Worm (Caenorhabditis elegans) whole organism, mixed stage, embryonic: ENCODE measurements around the gene skr-18.

Source experiments
- M03D4.4 ChIP-seq: sonication (generic microtip); optimal IDR thresholded peaks from 2 replicates; lab custom pipeline; 2017; ENCODE audit warnings: mild to moderate bottlenecking, missing genetic modification characterization, missing compliant biosample characterization
- bed-3 ChIP-seq: fragments of 200-800 bp; sonication (Bioruptor generic); optimal IDR thresholded peaks from 3 replicates; lab custom pipeline; 2018; ENCODE audit warnings: mild to moderate bottlenecking, missing genetic modification characterization, moderate library complexity, missing compliant biosample characterization
- blmp-1 ChIP-seq: fragments of 150-350 bp; optimal IDR thresholded peaks from 2 replicates; lab custom pipeline; 2014; ENCODE audit warnings: missing biosample characterization, missing genetic modification characterization
- ceh-39 ChIP-seq: fragments of 150-350 bp; optimal IDR thresholded peaks from 2 replicates; lab custom pipeline; 2014; ENCODE audit warnings: missing biosample characterization, missing genetic modification characterization
- ceh-43 ChIP-seq: fragments of 200-800 bp; sonication (Bioruptor generic); optimal IDR thresholded peaks from 2 replicates; lab custom pipeline; 2018; ENCODE audit warnings: mild to moderate bottlenecking, missing genetic modification characterization, moderate library complexity, missing compliant biosample characterization
- ceh-83 ChIP-seq: fragments of 200-800 bp; sonication (Bioruptor generic); optimal IDR thresholded peaks from 2 replicates; lab custom pipeline; 2018; ENCODE audit warnings: mild to moderate bottlenecking, missing genetic modification characterization, missing compliant biosample characterization
- ces-1 ChIP-seq: fragments of 150-350 bp; optimal IDR thresholded peaks from 2 replicates; lab custom pipeline; 2014; ENCODE audit warnings: missing biosample characterization, missing genetic modification reagents, missing genetic modification characterization
- cnd-1 ChIP-seq: fragments of 200-800 bp; sonication (Bioruptor generic); optimal IDR thresholded peaks from 2 replicates; lab custom pipeline; 2018; ENCODE audit warnings: mild to moderate bottlenecking, missing genetic modification characterization, missing compliant biosample characterization
- drap-1 ChIP-seq: fragments of 200-800 bp; sonication (Bioruptor generic); optimal IDR thresholded peaks from 3 replicates; lab custom pipeline; 2018; ENCODE audit warnings: mild to moderate bottlenecking, missing genetic modification characterization, missing compliant biosample characterization
- elt-1 ChIP-seq: sonication (generic microtip); optimal IDR thresholded peaks from 2 replicates; lab custom pipeline; 2017; ENCODE audit warnings: missing genetic modification characterization, mild to moderate bottlenecking, missing compliant biosample characterization, antibody characterized with exemption, moderate library complexity, borderline replicate concordance; ENCODE audit not compliant: insufficient read depth
- elt-3 ChIP-seq: fragments of 150-350 bp; optimal IDR thresholded peaks from 2 replicates; lab custom pipeline; 2014; ENCODE audit warnings: missing biosample characterization, missing genetic modification characterization
- flh-1 ChIP-seq: fragments of 200-800 bp; sonication (Bioruptor generic); optimal IDR thresholded peaks from 2 replicates; lab custom pipeline; 2018; ENCODE audit warnings: mild to moderate bottlenecking, missing genetic modification characterization, moderate library complexity, missing compliant biosample characterization
- ham-2 ChIP-seq: fragments of 200-800 bp; sonication (Bioruptor generic); optimal IDR thresholded peaks from 2 replicates; lab custom pipeline; 2018; ENCODE audit warnings: mild to moderate bottlenecking, missing genetic modification characterization, missing compliant biosample characterization
- hlh-1 ChIP-seq: fragments of 150-350 bp; optimal IDR thresholded peaks from 2 replicates; lab custom pipeline; 2014; ENCODE audit warnings: missing biosample characterization, missing genetic modification reagents, missing genetic modification characterization
- lin-13 ChIP-seq: fragments of 150-350 bp; optimal IDR thresholded peaks from 2 replicates; lab custom pipeline; 2014; ENCODE audit warnings: missing biosample characterization, missing genetic modification characterization
- lin-32 ChIP-seq: fragments of 200-800 bp; sonication (Bioruptor generic); optimal IDR thresholded peaks from 2 replicates; lab custom pipeline; 2018; ENCODE audit warnings: mild to moderate bottlenecking, missing genetic modification characterization, missing compliant biosample characterization
- lsy-2 ChIP-seq: fragments of 150-350 bp; optimal IDR thresholded peaks from 2 replicates; lab custom pipeline; 2014; ENCODE audit warnings: missing biosample characterization, missing genetic modification characterization
- mab-5 ChIP-seq: fragments of 150-350 bp; optimal IDR thresholded peaks from 2 replicates; lab custom pipeline; 2014; ENCODE audit warnings: missing biosample characterization, missing genetic modification characterization
- mep-1 ChIP-seq: fragments of 150-350 bp; optimal IDR thresholded peaks from 2 replicates; lab custom pipeline; 2017; ENCODE audit warnings: missing biosample characterization, missing genetic modification reagents, missing genetic modification characterization, inconsistent platforms
- mls-2 ChIP-seq: sonication (generic microtip); optimal IDR thresholded peaks from 2 replicates; lab custom pipeline; 2016; ENCODE audit warnings: mild to moderate bottlenecking, missing genetic modification characterization, moderate library complexity, missing compliant biosample characterization
- nhr-12 ChIP-seq: fragments of 150-350 bp; optimal IDR thresholded peaks from 2 replicates; lab custom pipeline; 2014; ENCODE audit warnings: missing biosample characterization, missing genetic modification characterization
- nhr-2 ChIP-seq: fragments of 150-350 bp; optimal IDR thresholded peaks from 2 replicates; lab custom pipeline; 2014; ENCODE audit warnings: missing biosample characterization, missing genetic modification characterization
- nhr-237 ChIP-seq: fragments of 150-350 bp; optimal IDR thresholded peaks from 2 replicates; lab custom pipeline; 2014; ENCODE audit warnings: missing biosample characterization, missing genetic modification characterization
- nhr-28 ChIP-seq: fragments of 150-350 bp; optimal IDR thresholded peaks from 2 replicates; lab custom pipeline; 2014; ENCODE audit warnings: missing biosample characterization, missing genetic modification characterization
- pha-4 ChIP-seq: fragments of 150-350 bp; optimal IDR thresholded peaks from 2 replicates; lab custom pipeline; 2018; ENCODE audit warnings: missing biosample characterization, missing genetic modification reagents, missing genetic modification characterization
- sem-2 ChIP-seq: fragments of 200-800 bp; sonication (Bioruptor generic); optimal IDR thresholded peaks from 2 replicates; lab custom pipeline; 2018; ENCODE audit warnings: mild to moderate bottlenecking, missing genetic modification characterization, missing compliant biosample characterization
- snpc-4 ChIP-seq: fragments of 150-350 bp; optimal IDR thresholded peaks from 2 replicates; lab custom pipeline; 2014; ENCODE audit warnings: missing biosample characterization, missing genetic modification characterization
- sptf-1 ChIP-seq: sonication (generic microtip); optimal IDR thresholded peaks from 2 replicates; lab custom pipeline; 2017; ENCODE audit warnings: mild to moderate bottlenecking, missing genetic modification characterization, moderate library complexity, missing compliant biosample characterization
- tbx-8 ChIP-seq: fragments of 200-800 bp; sonication (Bioruptor generic); optimal IDR thresholded peaks from 2 replicates; lab custom pipeline; 2018; ENCODE audit warnings: mild to moderate bottlenecking, missing genetic modification characterization, moderate library complexity, missing compliant biosample characterization
- unc-120 ChIP-seq: sonication (generic microtip); optimal IDR thresholded peaks from 2 replicates; lab custom pipeline; 2017; ENCODE audit warnings: missing genetic modification characterization, missing compliant biosample characterization; ENCODE audit not compliant: poor library complexity, severe bottlenecking
- unc-39 ChIP-seq: fragments of 150-350 bp; optimal IDR thresholded peaks from 2 replicates; lab custom pipeline; 2014; ENCODE audit warnings: missing biosample characterization, missing genetic modification characterization
- unc-62 ChIP-seq: fragments of 150-350 bp; optimal IDR thresholded peaks from 2 replicates; lab custom pipeline; 2014; ENCODE audit warnings: missing biosample characterization, missing genetic modification reagents, missing genetic modification characterization
- zip-8 ChIP-seq: fragments of 150-350 bp; optimal IDR thresholded peaks from 2 replicates; lab custom pipeline; 2014; ENCODE audit warnings: missing biosample characterization, missing genetic modification characterization
- ztf-11 ChIP-seq: fragments of 150-350 bp; optimal IDR thresholded peaks from 2 replicates; lab custom pipeline; 2014; ENCODE audit warnings: missing biosample characterization, missing genetic modification characterization

skr-18 gene

DNA sequence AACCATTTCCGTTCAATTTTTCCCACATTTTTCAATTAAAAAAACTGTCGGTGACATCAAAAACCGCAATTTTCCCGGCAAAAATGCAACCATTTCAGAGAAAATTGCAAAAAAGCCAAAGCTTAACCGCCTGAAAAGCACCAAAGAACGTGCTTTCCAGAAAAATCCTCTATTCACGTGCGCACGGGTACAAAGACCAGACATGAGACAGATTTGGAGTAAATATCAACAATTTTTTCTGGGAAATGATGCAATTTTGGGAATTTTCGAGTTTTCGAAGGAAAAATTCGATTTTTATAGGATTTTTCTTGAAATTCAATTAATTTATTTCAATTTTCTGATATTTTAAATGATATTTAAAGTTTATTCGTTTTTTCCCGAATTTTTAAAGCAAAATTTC lies 33.9 kb upstream of the skr-18 start:
- TF ChIP-seq nhr-2 (no peak), unc-62 (GFP tag; lab: Kevin White, UChicago) (no peak), lin-32 (GFP tag; lab: Kevin White, UChicago) (no peak), ceh-43 (no peak), bed-3 (GFP tag; lab: Kevin White, UChicago) (no peak), ztf-11 (tag; lab: Kevin White, UChicago) (no peak), snpc-4 (tag; lab: Kevin White, UChicago) (no peak), M03D4.4 (no peak), nhr-12 (tag; lab: Kevin White, UChicago) (no peak), zip-8 (tag; lab: Kevin White, UChicago) (no peak), sem-2 (GFP tag; lab: Kevin White, UChicago) (no peak), ham-2 (no peak), ces-1 (GFP tag; lab: Kevin White, UChicago) (no peak), ceh-39 (no peak), ceh-83 (GFP tag; lab: Kevin White, UChicago) (no peak), drap-1 (GFP tag; lab: Kevin White, UChicago) (no peak), unc-39 (tag; lab: Kevin White, UChicago) (no peak), blmp-1 (no peak), hlh-1 (tag; lab: Kevin White, UChicago) (no peak)

DNA sequence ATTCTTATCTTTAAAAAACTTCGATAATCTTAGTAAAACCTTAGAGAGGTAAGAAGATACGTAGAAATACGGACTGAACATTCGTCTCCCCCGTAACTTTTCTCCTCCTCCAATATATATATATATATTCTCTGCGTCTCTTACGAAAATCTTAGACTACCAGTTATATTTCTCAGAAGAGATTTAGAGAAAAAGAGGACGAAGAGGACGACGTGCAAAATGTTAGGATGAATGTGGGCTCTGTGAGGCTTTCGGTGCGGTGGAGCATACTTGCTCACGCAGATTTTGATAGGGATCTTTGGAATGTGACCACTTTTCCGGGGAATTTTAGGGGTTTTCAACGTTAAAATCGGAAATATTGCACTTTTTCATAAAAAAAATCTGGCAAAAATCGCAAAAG lies 33.2 kb upstream of the skr-18 start:
- no peak for TF ChIP-seq flh-1 (GFP tag; lab: Kevin White, UChicago)
- TF ChIP-seq nhr-237 = peak; percentile 11
- TF ChIP-seq mls-2 (tag; lab: Kevin White, UChicago) = no peak
- no peak for TF ChIP-seq elt-1
- peak; percentile 10 for TF ChIP-seq unc-120 (tag; lab: Kevin White, UChicago)
- TF ChIP-seq drap-1 (GFP tag; lab: Kevin White, UChicago) = peak; percentile 9
- TF ChIP-seq ceh-83 (GFP tag; lab: Kevin White, UChicago) = no peak
- no peak for TF ChIP-seq blmp-1
- TF ChIP-seq ceh-39 = peak; percentile 71
- TF ChIP-seq zip-8 (tag; lab: Kevin White, UChicago) = no peak
- peak; percentile 55 for TF ChIP-seq pha-4 (tag; lab: Kevin White, UChicago)
- no peak for TF ChIP-seq M03D4.4
- no peak for TF ChIP-seq bed-3 (GFP tag; lab: Kevin White, UChicago)
- peak; percentile 33 for TF ChIP-seq hlh-1 (tag; lab: Kevin White, UChicago)
- no peak for TF ChIP-seq snpc-4 (tag; lab: Kevin White, UChicago)
- TF ChIP-seq ces-1 (GFP tag; lab: Kevin White, UChicago) = peak; percentile 82
- no peak for TF ChIP-seq nhr-28 (tag; lab: Kevin White, UChicago)
- TF ChIP-seq lin-13 (tag; lab: Kevin White, UChicago) = peak; percentile 19
- peak; percentile 65 for TF ChIP-seq mep-1 (tag; lab: Kevin White, UChicago)
- no peak for TF ChIP-seq sptf-1
- TF ChIP-seq ham-2 = peak; percentile 48
- no peak for TF ChIP-seq nhr-2
- peak; percentile 12 for TF ChIP-seq unc-62 (GFP tag; lab: Kevin White, UChicago)
- TF ChIP-seq lsy-2 (tag; lab: Kevin White, UChicago) = peak; percentile 65
- TF ChIP-seq lin-32 (GFP tag; lab: Kevin White, UChicago) = no peak

DNA sequence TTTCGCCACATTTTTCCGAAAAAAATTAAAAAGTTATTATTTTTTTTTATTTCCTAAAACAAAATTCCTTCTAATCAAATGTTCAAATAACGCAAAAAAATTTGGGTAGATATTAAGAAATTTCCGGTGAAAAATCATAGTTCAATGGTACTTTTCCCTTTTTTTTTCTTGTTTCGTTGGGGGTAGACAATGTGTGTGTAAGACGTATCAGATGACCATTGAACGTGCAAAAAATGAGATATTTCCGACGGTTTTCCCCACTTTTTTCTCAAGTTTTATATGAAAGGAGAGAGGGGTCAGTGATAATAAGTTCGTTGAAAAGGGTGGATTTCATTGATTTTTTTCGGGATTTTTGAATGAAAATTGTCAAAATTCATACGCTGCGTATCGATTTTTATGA lies 30.9 kb upstream of the skr-18 start:
- TF ChIP-seq lin-32 (GFP tag; lab: Kevin White, UChicago) = no peak
- no peak for TF ChIP-seq ceh-43
- TF ChIP-seq mls-2 (tag; lab: Kevin White, UChicago) = no peak
- TF ChIP-seq sptf-1 = no peak
- TF ChIP-seq ham-2 = no peak
- TF ChIP-seq nhr-28 (tag; lab: Kevin White, UChicago) = no peak
- TF ChIP-seq blmp-1 = no peak
- no peak for TF ChIP-seq tbx-8 (GFP tag; lab: Kevin White, UChicago)
- TF ChIP-seq cnd-1 = no peak
- TF ChIP-seq mab-5 (tag; lab: Kevin White, UChicago) = no peak
- no peak for TF ChIP-seq elt-3 (tag; lab: Kevin White, UChicago)
- TF ChIP-seq pha-4 (tag; lab: Kevin White, UChicago) = no peak
- no peak for TF ChIP-seq nhr-237
- TF ChIP-seq, all 35 proteins: peak for 0

DNA sequence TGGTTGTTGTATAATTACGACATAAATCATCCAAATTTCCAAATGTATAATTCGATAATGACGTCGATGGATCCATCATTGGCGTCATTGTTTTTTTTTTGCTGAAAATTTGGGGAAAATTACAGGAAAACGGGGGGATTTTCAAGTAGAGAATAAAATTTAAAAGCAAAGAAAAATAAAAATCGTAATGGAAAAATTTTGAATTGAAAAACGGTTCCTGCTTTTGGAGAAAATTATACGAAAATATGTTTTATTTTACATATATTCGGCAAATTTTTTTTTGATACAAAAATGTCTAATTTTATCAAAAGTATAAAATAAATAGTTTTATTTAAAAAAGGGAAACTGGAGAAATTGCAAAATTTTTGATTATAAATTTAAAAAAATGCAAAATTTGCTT lies 29.6 kb upstream of the skr-18 start, which contains the start of gene zipt-15:
Gene zipt-15, minus strand, starts transcription at position 101 of the 400 bp plus-strand sequence.
- TF ChIP-seq nhr-237 (no peak), blmp-1 (no peak), nhr-2 (no peak), ceh-43 (no peak), nhr-12 (tag; lab: Kevin White, UChicago) (no peak), ces-1 (GFP tag; lab: Kevin White, UChicago) (no peak), nhr-28 (tag; lab: Kevin White, UChicago) (no peak), elt-3 (tag; lab: Kevin White, UChicago) (no peak), unc-120 (tag; lab: Kevin White, UChicago) (no peak), drap-1 (GFP tag; lab: Kevin White, UChicago) (no peak), ham-2 (no peak), mep-1 (tag; lab: Kevin White, UChicago) (no peak), unc-39 (tag; lab: Kevin White, UChicago) (no peak), ceh-39 (no peak)
- TF ChIP-seq, all 35 proteins: peak for 0
